Worm (Caenorhabditis elegans) whole organism, L4/young adult: Measurements from ENCODE around the gene aakb-1.

Experiments used
- dao-5 ChIP-seq: sonication (generic microtip); optimal IDR thresholded peaks from 2 replicates; lab custom pipeline; 2016; ENCODE audit warnings: missing genotype, missing genetic modification characterization, moderate library complexity, missing compliant biosample characterization
- him-1 ChIP-seq: sonication (generic microtip); optimal IDR thresholded peaks from 2 replicates; lab custom pipeline; 2016; ENCODE audit warnings: missing genotype, missing genetic modification reagents, missing genetic modification characterization, missing compliant biosample characterization

- TF ChIP-seq him-1, result no peak
- TF ChIP-seq dao-5 (tag; lab: Kevin White, UChicago), result no peak
Measured at ce11 chrX:13716313-13716712, 39.3 kb upstream of the aakb-1 start.
